Worm (Caenorhabditis elegans) whole organism, young adult: ENCODE measurements around the gene C13A10.1.

Experiments used
- B0261.1 ChIP-seq: sonication (generic microtip); optimal IDR thresholded peaks from 2 replicates; lab custom pipeline; 2016; ENCODE audit warnings: mild to moderate bottlenecking, missing genetic modification characterization, moderate library complexity, missing compliant biosample characterization
- F57A8.1 ChIP-seq: fragments of 200-800 bp; sonication (Bioruptor generic); optimal IDR thresholded peaks from 2 replicates; lab custom pipeline; 2018; ENCODE audit warnings: mild to moderate bottlenecking, missing genetic modification characterization, moderate library complexity, missing compliant biosample characterization
- F57C9.4 ChIP-seq: sonication (generic microtip); optimal IDR thresholded peaks from 2 replicates; lab custom pipeline; 2017; ENCODE audit warnings: mild to moderate bottlenecking, missing genetic modification characterization, missing compliant biosample characterization
- K11D2.4 ChIP-seq: fragments of 200-800 bp; sonication (Bioruptor generic); IDR thresholded peaks from 2 replicates; pipeline ENCODE4 v1.3.6; 2022; ENCODE audit warnings: missing genetic modification reagents, missing genetic modification characterization, missing compliant biosample characterization
- K12H6.12 ChIP-seq: fragments of 200-800 bp; sonication (Bioruptor generic); optimal IDR thresholded peaks from 2 replicates; lab custom pipeline; 2018; ENCODE audit warnings: mild to moderate bottlenecking, missing genetic modification characterization, missing compliant biosample characterization
- Y53F4B.3 ChIP-seq: fragments of 200-800 bp; sonication (Bioruptor generic); IDR thresholded peaks from 2 replicates; pipeline ENCODE4 v1.3.6; 2022; ENCODE audit warnings: missing genetic modification reagents, missing genetic modification characterization, missing compliant biosample characterization
- Y53G8AR.9 ChIP-seq: fragments of 200-800 bp; sonication (Bioruptor generic); conservative IDR thresholded peaks from 2 replicates; pipeline ENCODE4 v1.3.6; 2022; ENCODE audit warnings: missing genetic modification reagents, missing genetic modification characterization, missing compliant biosample characterization
- aptf-2 ChIP-seq: fragments of 200-800 bp; sonication (Bioruptor generic); conservative IDR thresholded peaks from 2 replicates; pipeline ENCODE4 v1.3.6; 2022; ENCODE audit warnings: missing genetic modification reagents, missing genetic modification characterization, missing compliant biosample characterization
- aptf-3 ChIP-seq: fragments of 200-800 bp; sonication (Bioruptor generic); IDR thresholded peaks from 2 replicates; pipeline ENCODE4 v1.3.6; 2022; ENCODE audit warnings: missing genetic modification characterization, missing compliant biosample characterization
- atf-7 ChIP-seq: sonication (generic microtip); optimal IDR thresholded peaks from 2 replicates; lab custom pipeline; 2017; ENCODE audit warnings: mild to moderate bottlenecking, missing genetic modification characterization, missing compliant biosample characterization
- attf-3 ChIP-seq: fragments of 200-800 bp; sonication (Bioruptor generic); conservative IDR thresholded peaks from 2 replicates; pipeline ENCODE4 v1.3.6; 2022; ENCODE audit warnings: missing genetic modification reagents, missing genetic modification characterization, missing compliant biosample characterization
- bed-1 ChIP-seq: fragments of 200-800 bp; sonication (Bioruptor generic); IDR thresholded peaks from 2 replicates; pipeline ENCODE4 v1.3.6; 2022; ENCODE audit warnings: missing genetic modification reagents, missing genetic modification characterization, missing compliant biosample characterization
- cebp-1 ChIP-seq, 2 experiments: fragments of 200-800 bp in 1 of 2; sonication (Bioruptor generic) in 1 of 2; sonication (generic microtip) in 1 of 2; IDR thresholded peaks in 1 of 2; optimal IDR thresholded peaks in 1 of 2; 2 replicates each; pipeline versions ENCODE4 v1.3.6 to Lab custom; 2017 to 2022; ENCODE audit warnings: missing compliant biosample characterization in 2 of 2, missing genetic modification characterization in 2 of 2, mild to moderate bottlenecking in 1 of 2, missing genetic modification reagents in 1 of 2, moderate library complexity in 1 of 2
- ceh-100 ChIP-seq: fragments of 200-800 bp; sonication (Bioruptor generic); IDR thresholded peaks from 2 replicates; pipeline ENCODE4 v1.3.6; 2022; ENCODE audit warnings: missing genetic modification reagents, missing genetic modification characterization, missing compliant biosample characterization
- ceh-40 ChIP-seq: fragments of 200-800 bp; sonication (Bioruptor generic); IDR thresholded peaks from 2 replicates; pipeline ENCODE4 v1.3.6; 2022; ENCODE audit warnings: missing genetic modification characterization, missing compliant biosample characterization
- die-1 ChIP-seq: sonication (generic microtip); optimal IDR thresholded peaks from 2 replicates; lab custom pipeline; 2016; ENCODE audit warnings: missing genotype, mild to moderate bottlenecking, missing genetic modification characterization, missing compliant biosample characterization
- efl-1 ChIP-seq: fragments of 150-350 bp; optimal IDR thresholded peaks from 2 replicates; lab custom pipeline; 2014; ENCODE audit warnings: missing biosample characterization, missing genetic modification reagents, missing genetic modification characterization
- egl-44 ChIP-seq: fragments of 200-800 bp; sonication (Bioruptor generic); IDR thresholded peaks from 2 replicates; pipeline ENCODE4 v1.3.6; 2022; ENCODE audit warnings: missing genetic modification reagents, missing genetic modification characterization, missing compliant biosample characterization
- gei-17 ChIP-seq: fragments of 200-800 bp; sonication (Bioruptor generic); optimal IDR thresholded peaks from 2 replicates; lab custom pipeline; 2018; ENCODE audit warnings: mild to moderate bottlenecking, missing genetic modification characterization, missing compliant biosample characterization
- lsl-1 ChIP-seq: fragments of 200-800 bp; sonication (Bioruptor generic); optimal IDR thresholded peaks from 2 replicates; lab custom pipeline; 2018; ENCODE audit warnings: mild to moderate bottlenecking, missing genetic modification characterization, moderate library complexity, missing compliant biosample characterization
- madf-10 ChIP-seq: sonication (generic microtip); optimal IDR thresholded peaks from 2 replicates; lab custom pipeline; 2016; ENCODE audit warnings: mild to moderate bottlenecking, missing genetic modification characterization, missing compliant biosample characterization
- madf-8 ChIP-seq: fragments of 200-800 bp; sonication (Bioruptor generic); conservative IDR thresholded peaks from 2 replicates; pipeline ENCODE4 v1.3.6; 2022; ENCODE audit warnings: missing genetic modification reagents, missing genetic modification characterization, missing compliant biosample characterization
- nfyb-1 ChIP-seq: fragments of 200-800 bp; sonication (Bioruptor generic); IDR thresholded peaks from 2 replicates; pipeline ENCODE4 v1.3.6; 2022; ENCODE audit warnings: missing genetic modification reagents, missing genetic modification characterization, missing compliant biosample characterization
- nhr-179 ChIP-seq: sonication (generic microtip); optimal IDR thresholded peaks from 2 replicates; lab custom pipeline; 2016; ENCODE audit warnings: mild to moderate bottlenecking, missing genetic modification characterization, missing compliant biosample characterization
- rcor-1 ChIP-seq: fragments of 200-800 bp; sonication (Bioruptor generic); IDR thresholded peaks from 2 replicates; pipeline ENCODE4 v1.3.6; 2022; ENCODE audit warnings: missing genetic modification reagents, missing genetic modification characterization, missing compliant biosample characterization
- rec-8 ChIP-seq, 2 experiments: sonication (generic microtip); optimal IDR thresholded peaks; 2 replicates each; lab custom pipeline; 2016; ENCODE audit warnings: mild to moderate bottlenecking in 2 of 2, missing genetic modification characterization in 2 of 2, missing genetic modification reagents in 2 of 2, missing genotype in 2 of 2, missing biosample characterization in 1 of 2, missing compliant biosample characterization in 1 of 2, moderate library complexity in 1 of 2
- rpc-1 ChIP-seq, 2 experiments: fragments of 150-350 bp in 1 of 2; sonication (generic microtip) in 1 of 2; optimal IDR thresholded peaks; 2 replicates each; lab custom pipeline; 2014 to 2018; ENCODE audit warnings: missing biosample characterization in 1 of 2, missing genetic modification characterization in 1 of 2, missing genetic modification reagents in 1 of 2, missing genotype in 1 of 2
- sdz-38 ChIP-seq: sonication (generic microtip); optimal IDR thresholded peaks from 2 replicates; lab custom pipeline; 2016; ENCODE audit warnings: missing genotype, missing genetic modification characterization, missing compliant biosample characterization
- snpc-1.3 ChIP-seq: sonication (generic microtip); optimal IDR thresholded peaks from 2 replicates; lab custom pipeline; 2017; ENCODE audit warnings: missing genetic modification characterization, mild to moderate bottlenecking, missing compliant biosample characterization, antibody characterized with exemption, moderate library complexity, missing genotype, missing genetic modification reagents; ENCODE audit not compliant: insufficient read depth
- snpc-4 ChIP-seq, 5 experiments: fragments of 150-350 bp in 1 of 5; sonication (generic microtip) in 4 of 5; optimal IDR thresholded peaks; 2 replicates each; lab custom pipeline; 2014 to 2018; ENCODE audit warnings: missing genetic modification characterization in 5 of 5, missing biosample characterization in 3 of 5, antibody characterized with exemption in 2 of 5, mild to moderate bottlenecking in 2 of 5, missing compliant biosample characterization in 2 of 5, missing genotype in 2 of 5, moderate library complexity in 2 of 5, missing genetic modification reagents in 1 of 5
- somi-1 ChIP-seq: fragments of 200-800 bp; sonication (Bioruptor generic); optimal IDR thresholded peaks from 2 replicates; lab custom pipeline; 2018; ENCODE audit warnings: mild to moderate bottlenecking, missing genetic modification characterization, missing compliant biosample characterization
- tbx-9 ChIP-seq: sonication (generic microtip); optimal IDR thresholded peaks from 2 replicates; lab custom pipeline; 2016; ENCODE audit warnings: borderline replicate concordance, missing genetic modification characterization, inconsistent platforms, missing compliant biosample characterization
- unc-130 ChIP-seq: sonication (generic microtip); optimal IDR thresholded peaks from 2 replicates; lab custom pipeline; 2016; ENCODE audit warnings: missing genetic modification reagents, missing genetic modification characterization, missing compliant biosample characterization
- unc-62 ChIP-seq: fragments of 150-350 bp; optimal IDR thresholded peaks from 2 replicates; lab custom pipeline; 2014; ENCODE audit warnings: missing biosample characterization, missing genetic modification reagents, missing genetic modification characterization
- xnd-1 ChIP-seq: sonication (generic microtip); optimal IDR thresholded peaks from 2 replicates; lab custom pipeline; 2016; ENCODE audit warnings: missing genotype, missing genetic modification reagents, missing genetic modification characterization, missing compliant biosample characterization
- ztf-28 ChIP-seq: fragments of 200-800 bp; sonication (Bioruptor generic); IDR thresholded peaks from 2 replicates; pipeline ENCODE4 v1.3.6; 2022; ENCODE audit warnings: missing genetic modification reagents, missing genetic modification characterization, missing compliant biosample characterization
- ztf-3 ChIP-seq: fragments of 200-800 bp; sonication (Bioruptor generic); optimal IDR thresholded peaks from 2 replicates; lab custom pipeline; 2018; ENCODE audit warnings: mild to moderate bottlenecking, missing genetic modification characterization, missing compliant biosample characterization

Gene C13A10.1

DNA sequence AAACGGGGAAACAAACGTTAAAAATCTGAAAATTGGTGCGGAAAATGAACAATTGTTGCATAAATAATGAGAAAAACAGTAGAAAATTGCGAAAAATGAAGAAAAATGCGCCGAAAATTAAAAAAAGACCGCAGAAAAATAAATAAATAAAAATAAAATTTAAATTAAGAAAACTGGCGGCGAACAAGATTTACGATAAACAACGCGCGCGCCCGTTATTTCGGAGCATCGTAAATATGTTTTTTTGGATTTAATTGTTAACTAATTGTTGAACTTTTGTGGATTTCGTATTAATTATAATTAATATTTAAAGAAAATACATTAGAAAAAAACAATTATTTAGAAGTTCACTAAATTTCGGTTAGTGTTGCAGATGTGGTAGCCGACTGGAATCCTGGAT is 21.3 kb upstream of the C13A10.1 start:
- TF ChIP-seq efl-1 (GFP tag; lab: Kevin White, UChicago) (peak; percentile 4), die-1 (tag; lab: Kevin White, UChicago) (no peak), attf-3 (GFP tag; lab: Robert Waterston, UW) (peak; percentile 89)
- TF ChIP-seq, all 124 proteins: peak for 2

DNA sequence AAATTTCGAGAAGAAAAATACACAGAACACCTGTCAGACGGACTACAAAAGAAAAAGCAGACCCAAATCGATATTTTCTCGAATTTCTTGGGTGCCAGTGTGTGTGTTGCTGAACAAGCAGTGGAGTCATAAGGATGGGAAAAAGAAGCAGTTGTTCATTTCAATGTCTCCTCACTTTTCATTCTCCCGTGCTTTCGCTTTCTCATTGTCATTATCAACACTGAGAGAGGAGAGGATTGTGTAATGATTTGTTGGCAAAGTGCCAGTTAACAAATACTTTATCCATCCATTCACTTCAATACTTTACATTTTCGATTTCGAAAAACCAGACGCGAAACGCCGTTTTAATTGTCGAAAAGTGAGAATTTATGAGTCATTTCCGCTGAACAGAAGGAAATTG is 20.2 kb upstream of the C13A10.1 start:
- TF ChIP-seq egl-44 (GFP tag; lab: Robert Waterston, UW) (no peak), attf-3 (GFP tag; lab: Robert Waterston, UW) (no peak), aptf-3 (GFP tag; lab: Robert Waterston, UW) (no peak), B0261.1 (tag; lab: Kevin White, UChicago) (no peak), sdz-38 (tag; lab: Kevin White, UChicago) (no peak), madf-10 (tag; lab: Kevin White, UChicago) (no peak), aptf-2 (GFP tag; lab: Robert Waterston, UW) (no peak), gei-17 (GFP tag; lab: Kevin White, UChicago) (no peak), snpc-4 (GFP tag; optimal IDR thresholded peaks at IDR 0.05; lab: Kevin White, UChicago) (no peak), snpc-4 (tag; optimal IDR thresholded peaks at IDR 0.05; lab: Kevin White, UChicago) (no peak), F57C9.4 (tag; lab: Kevin White, UChicago) (no peak), unc-62 (GFP tag; lab: Kevin White, UChicago) (no peak), atf-7 (tag; lab: Kevin White, UChicago) (no peak), Y53F4B.3 (GFP tag; lab: Robert Waterston, UW) (no peak), madf-8 (no peak), rec-8 (tag; optimal IDR thresholded peaks at IDR 0.05; lab: Kevin White, UChicago) (no peak)
- TF ChIP-seq, all 124 proteins: peak for 0

DNA sequence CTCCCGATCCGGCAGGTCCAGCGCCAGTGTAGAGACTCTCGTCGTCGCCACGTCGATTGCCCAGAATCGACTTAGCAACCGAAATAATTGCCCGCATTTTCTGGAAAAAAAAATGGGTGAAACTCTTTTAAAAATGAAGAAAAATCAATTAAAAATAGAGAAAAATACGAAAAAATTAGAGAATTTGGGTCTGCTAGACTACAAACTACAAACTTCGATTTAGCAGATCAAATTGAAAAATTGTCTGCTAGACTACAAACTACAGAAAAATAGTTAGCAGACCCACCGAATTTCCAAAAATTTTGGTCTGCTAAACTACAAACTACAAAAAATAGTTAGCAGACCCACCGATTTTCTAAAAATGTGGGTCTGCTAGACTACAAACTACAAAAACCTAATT is 19.4 kb upstream of the C13A10.1 start, which contains the start of gene rog-1:
TSS of gene rog-1 (minus strand) at position 101 of the 400 bp plus-strand sequence.
- TF ChIP-seq rpc-1 (optimal IDR thresholded peaks at IDR 0.05; lab: Kevin White, UChicago) (no peak), rpc-1 (tag; optimal IDR thresholded peaks at IDR 0.05; lab: Kevin White, UChicago) (no peak), atf-7 (tag; lab: Kevin White, UChicago) (no peak)

DNA sequence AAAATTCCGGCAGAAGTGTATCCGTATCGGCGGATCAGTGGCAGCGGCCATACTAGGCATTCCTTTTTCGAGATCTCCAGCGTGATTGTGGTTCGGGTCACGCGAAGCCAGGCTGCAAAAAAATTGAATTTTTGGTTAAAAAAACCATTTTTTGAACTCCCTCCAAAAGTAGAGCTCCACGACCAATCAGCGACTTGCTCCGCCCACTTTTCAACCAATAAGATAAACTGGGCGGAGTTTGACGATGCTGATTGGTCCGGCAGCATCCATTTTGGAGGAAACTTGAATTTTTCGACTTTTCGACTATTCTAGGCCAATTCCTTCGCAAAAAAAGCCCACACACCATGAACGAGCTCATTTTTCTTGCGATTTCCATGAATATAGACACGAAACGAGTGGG is 19.0 kb upstream of the C13A10.1 start:
- TF ChIP-seq atf-7 (tag; lab: Kevin White, UChicago) (no peak), lsl-1 (no peak), xnd-1 (tag; lab: Kevin White, UChicago) (no peak), die-1 (tag; lab: Kevin White, UChicago) (no peak), tbx-9 (tag; lab: Kevin White, UChicago) (no peak), somi-1 (GFP tag; lab: Kevin White, UChicago) (no peak), aptf-2 (GFP tag; lab: Robert Waterston, UW) (no peak), K12H6.12 (tag; lab: Kevin White, UChicago) (no peak), snpc-1.3 (tag; lab: Kevin White, UChicago) (no peak), attf-3 (GFP tag; lab: Robert Waterston, UW) (no peak)
- TF ChIP-seq, all 124 proteins: peak for 0

DNA sequence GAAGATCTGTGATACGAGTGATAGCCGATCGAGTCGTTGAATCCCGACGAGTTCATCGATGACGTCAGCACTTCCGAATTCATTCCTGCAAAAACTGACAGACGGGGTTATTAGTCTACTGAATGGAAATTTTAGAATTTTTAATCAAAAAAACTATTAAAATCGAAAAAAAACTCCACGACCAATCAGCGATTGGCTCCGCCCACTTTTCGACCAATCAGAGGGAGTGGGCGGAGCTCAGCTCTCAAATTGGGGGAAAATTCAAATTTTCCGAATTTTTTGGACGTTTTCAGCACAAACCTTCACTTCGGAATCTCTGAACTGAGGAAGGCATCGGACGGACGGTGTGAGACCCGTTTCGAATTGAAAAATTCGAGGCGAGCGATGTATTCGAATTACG is 17.5 kb upstream of the C13A10.1 start:
- no peak for TF ChIP-seq cebp-1 (GFP tag; IDR thresholded peaks at IDR 0.05; lab: Robert Waterston, UW)
- TF ChIP-seq cebp-1 (tag; optimal IDR thresholded peaks at IDR 0.05; lab: Kevin White, UChicago): no peak
- TF ChIP-seq nfyb-1 (GFP tag; lab: Robert Waterston, UW): peak; percentile 83

DNA sequence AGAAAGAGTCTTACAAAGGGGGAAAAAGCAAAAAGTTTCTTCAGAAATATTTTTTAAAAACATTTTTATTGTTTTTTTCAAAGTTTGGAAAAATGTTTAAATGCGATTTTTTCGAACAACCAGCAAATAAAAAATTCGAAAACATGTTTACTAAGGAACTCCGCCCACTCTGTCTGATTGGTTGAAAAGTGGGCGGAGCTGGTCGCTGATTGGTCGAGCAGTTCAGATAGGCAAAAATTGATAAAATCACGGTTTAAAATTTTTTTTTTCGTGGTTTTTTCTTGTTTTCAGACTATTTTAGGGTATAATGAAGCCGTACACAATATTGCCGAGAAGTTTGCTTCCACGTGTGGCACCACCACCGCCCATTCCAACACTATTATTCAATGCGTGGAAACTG is 16.7 kb upstream of the C13A10.1 start:
- TF ChIP-seq K11D2.4 (GFP tag; lab: Robert Waterston, UW) (no peak), bed-1 (no peak), Y53G8AR.9 (GFP tag; lab: Robert Waterston, UW) (no peak), ztf-28 (GFP tag; lab: Robert Waterston, UW) (no peak), ceh-100 (GFP tag; lab: Robert Waterston, UW) (no peak), F57A8.1 (no peak), ztf-3 (no peak), rcor-1 (GFP tag; lab: Robert Waterston, UW) (no peak), attf-3 (GFP tag; lab: Robert Waterston, UW) (no peak), ceh-40 (GFP tag; lab: Robert Waterston, UW) (no peak), nhr-179 (tag; lab: Kevin White, UChicago) (no peak), rpc-1 (optimal IDR thresholded peaks at IDR 0.05; lab: Kevin White, UChicago) (no peak), rpc-1 (tag; optimal IDR thresholded peaks at IDR 0.05; lab: Kevin White, UChicago) (no peak), unc-130 (GFP tag; lab: Kevin White, UChicago) (no peak)
